Fruit fly (Drosophila melanogaster): Measurements from ENCODE around the gene Qtzl.

The Qtzl gene

DNA sequence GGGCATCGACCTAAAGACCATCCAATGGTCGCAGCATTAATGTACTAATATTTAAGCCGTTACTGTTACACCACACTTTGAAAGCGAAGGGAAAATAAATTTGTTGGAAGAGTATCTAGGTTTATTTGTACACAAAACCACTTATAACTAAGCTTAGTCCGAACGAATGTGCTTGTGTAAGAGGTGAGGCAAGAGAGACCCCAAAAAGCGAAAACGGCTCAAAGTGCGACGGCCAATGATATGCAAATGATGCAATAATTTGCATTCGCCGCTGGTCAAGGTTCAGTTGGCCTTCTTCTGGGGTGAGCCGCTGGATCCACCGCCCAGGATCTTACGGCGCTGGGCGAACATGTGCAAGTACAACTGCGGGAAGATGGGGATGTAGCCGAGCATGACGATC, 5.6 kb downstream of the Qtzl start:
- no peak for TF ChIP-seq insv (optimal IDR thresholded peaks at IDR 0.05)
- no peak for TF ChIP-seq ttk (optimal IDR thresholded peaks at IDR 0.05)
- TF ChIP-seq Sin3A (optimal IDR thresholded peaks at IDR 0.05): no peak
- no peak for TF ChIP-seq Myc (optimal IDR thresholded peaks at IDR 0.05)
- TF ChIP-seq h (optimal IDR thresholded peaks at IDR 0.05): no peak
- no peak for TF ChIP-seq psq (optimal IDR thresholded peaks at IDR 0.05)

DNA sequence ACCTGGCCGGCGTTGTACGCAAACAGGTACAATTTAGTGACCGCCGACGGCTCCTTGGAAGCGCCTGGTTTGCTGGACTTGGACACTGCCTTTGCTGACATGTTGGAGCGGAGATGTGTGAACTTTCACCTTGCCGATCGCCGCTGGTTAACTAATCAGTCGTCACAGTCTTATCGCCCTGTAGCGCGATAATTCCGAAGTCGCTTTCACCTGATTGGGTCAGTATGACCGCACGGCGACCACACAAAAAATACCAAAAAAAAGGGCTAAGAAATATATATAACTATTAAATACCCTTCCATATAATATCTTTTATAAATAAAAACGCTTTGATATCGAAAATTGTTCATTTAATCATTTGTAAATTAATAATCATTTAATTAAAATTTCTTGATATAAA, 6.5 kb downstream of the Qtzl start, which contains the start of gene Hacd1:
Gene Hacd1 (minus strand): TSS at position 216 of the 400 bp plus-strand sequence.
- no peak for TF ChIP-seq h (optimal IDR thresholded peaks at IDR 0.05)
- no peak for TF ChIP-seq insv (optimal IDR thresholded peaks at IDR 0.05)

DNA sequence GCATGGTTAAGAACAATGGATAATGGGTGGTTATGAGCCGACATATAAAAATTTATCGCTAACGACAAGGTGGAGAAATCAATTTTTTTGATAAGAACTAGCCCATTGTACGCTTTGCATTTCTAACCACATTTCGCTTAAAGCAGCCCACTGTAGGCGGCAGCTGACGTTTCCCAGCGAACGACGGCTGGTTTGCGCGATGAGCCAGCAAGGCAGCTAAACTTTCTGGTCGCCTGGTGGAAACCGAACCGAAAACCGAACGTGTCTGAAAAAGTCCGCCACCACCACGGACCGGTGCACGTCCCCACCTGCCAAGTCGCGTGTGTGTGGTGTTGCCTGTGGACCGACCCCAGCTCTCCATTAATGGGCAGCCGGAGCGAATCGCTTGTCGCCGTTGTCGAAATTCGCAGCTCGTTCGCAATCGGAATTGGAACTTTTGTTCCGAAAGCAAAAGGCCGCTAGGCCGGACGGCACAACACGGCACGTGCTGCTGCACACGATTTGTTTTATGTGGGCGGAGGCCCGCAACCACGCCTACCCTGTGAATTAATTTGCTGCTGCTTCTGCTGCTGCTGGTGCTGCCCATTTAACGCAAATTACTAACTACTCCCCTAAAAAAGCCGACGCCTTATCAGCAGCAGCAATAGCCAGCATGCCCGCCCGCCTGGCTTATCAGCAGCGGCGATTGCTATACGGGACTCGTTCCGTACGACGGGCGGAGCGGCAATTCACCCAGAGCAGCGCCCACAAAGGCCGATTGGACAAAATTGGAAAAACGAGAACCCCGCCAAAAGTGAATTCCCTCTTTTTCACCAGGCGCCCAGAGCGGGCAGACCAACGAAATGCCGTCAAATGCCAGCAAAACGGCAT, 7.6 kb downstream of the Qtzl start:
- TF ChIP-seq insv (optimal IDR thresholded peaks at IDR 0.05): no peak
- no peak for TF ChIP-seq h (optimal IDR thresholded peaks at IDR 0.05)
- TF ChIP-seq psq (optimal IDR thresholded peaks at IDR 0.05): no peak
- TF ChIP-seq Myc (optimal IDR thresholded peaks at IDR 0.05): no peak
- no peak for TF ChIP-seq Sin3A (optimal IDR thresholded peaks at IDR 0.05)
- TF ChIP-seq ttk (optimal IDR thresholded peaks at IDR 0.05): no peak

DNA sequence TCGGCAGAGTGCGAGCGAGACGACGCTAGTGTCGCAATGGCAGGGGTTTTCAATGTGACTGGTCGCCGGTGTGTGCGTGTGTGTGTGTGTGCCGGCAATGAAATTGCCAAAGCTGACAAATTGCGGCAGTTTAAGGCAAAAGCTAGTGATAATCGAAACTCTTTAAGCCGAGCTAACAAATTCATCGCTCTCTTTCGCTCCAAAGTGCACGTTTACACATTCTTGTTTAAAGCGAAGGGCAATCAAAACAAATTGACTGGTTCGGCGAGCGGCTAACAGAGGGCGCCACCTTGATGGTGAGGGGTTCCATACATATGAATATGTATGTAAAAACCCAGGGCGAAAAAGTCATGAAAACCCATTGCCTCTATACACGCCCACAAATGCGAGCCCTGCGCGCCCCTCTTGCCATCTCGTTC, 8.3 kb downstream of the Qtzl start:
- TF ChIP-seq h (optimal IDR thresholded peaks at IDR 0.05) (no peak), psq (optimal IDR thresholded peaks at IDR 0.05) (no peak), ttk (optimal IDR thresholded peaks at IDR 0.05) (no peak), Sin3A (optimal IDR thresholded peaks at IDR 0.05) (no peak), Myc (optimal IDR thresholded peaks at IDR 0.05) (no peak), insv (optimal IDR thresholded peaks at IDR 0.05) (no peak)

DNA sequence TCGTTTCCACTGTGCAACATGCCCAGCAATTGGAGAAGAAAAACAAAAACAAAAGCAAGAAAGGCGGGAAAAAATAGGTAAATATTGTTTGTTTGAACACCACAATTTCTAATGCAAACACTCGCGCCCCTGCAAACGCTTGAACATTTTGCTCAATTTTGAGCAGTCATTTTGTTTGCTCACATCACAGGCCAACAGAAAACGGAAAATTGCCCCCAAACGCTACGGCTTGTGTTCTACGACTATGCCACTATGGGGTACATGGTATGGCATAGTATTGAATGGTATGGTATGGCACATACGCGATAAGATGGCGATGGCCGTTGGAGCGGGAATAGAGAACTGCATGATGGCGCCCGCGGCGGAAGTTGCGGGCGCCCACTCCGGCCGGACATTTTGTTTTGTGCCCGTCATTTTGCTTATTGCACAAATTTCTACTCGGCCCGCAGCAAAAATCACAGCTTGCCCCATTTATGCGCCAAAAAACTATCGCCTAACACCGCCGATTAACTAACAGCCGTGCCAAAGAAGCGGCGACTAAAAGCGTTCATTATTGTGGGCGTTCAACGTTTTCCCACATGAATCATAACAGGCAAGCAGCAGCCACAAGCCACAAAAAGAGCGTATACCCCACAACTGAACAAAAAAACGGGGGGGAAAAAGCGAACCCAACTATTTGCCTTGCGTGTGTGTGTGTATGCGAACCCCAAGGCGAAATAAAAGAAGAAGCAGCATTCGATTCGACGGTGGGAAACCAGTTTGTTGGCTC, 8.9 kb downstream of the Qtzl start:
- TF ChIP-seq insv (optimal IDR thresholded peaks at IDR 0.05): no peak
- TF ChIP-seq h (optimal IDR thresholded peaks at IDR 0.05): no peak
- no peak for TF ChIP-seq Sin3A (optimal IDR thresholded peaks at IDR 0.05)
- TF ChIP-seq Myc (optimal IDR thresholded peaks at IDR 0.05): no peak
- TF ChIP-seq psq (optimal IDR thresholded peaks at IDR 0.05): no peak
- TF ChIP-seq ttk (optimal IDR thresholded peaks at IDR 0.05): no peak

DNA sequence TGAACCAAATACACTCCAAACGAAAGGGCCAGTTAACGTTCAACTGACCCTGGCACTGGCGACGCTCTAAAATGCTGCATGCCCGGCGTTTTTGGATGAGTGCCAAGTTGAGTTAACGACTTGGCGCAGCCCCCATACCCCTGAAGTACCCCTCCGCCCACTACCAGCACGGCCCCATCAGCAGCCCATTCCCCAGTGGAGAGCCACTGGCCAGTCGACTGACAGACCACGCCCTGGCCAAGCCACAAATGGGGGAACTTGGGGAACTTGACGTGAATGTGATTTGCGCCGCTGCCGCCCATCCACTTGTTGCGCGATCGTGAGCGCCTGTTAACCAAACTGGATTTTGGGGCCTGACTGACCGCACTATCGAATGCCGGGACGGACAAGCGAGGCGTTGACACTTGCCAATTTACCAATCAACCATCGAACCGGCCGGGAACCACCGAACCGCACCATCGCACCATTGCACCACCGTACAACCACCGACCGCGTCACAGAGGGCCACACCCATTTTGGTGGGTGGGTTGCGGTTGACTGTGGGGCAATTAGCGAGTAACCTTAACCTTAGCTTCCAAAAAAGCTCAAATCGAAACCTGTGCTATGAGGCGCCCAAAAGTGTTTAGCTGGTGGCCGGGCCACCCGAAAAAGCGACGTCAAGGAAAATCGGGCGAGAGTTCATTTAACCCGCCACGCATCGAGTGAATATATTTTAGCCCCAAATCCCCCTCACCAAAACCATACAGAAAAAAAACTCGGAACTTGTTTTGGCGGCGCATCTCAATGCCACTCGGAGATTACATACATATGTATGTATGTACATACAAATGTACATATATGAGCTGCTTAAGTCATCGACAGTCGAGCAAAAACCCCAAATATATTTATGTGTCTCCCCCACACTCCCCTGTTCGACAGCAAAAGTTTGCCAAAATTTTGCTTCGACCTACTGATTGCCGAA, 10.2 kb downstream of the Qtzl start:
- TF ChIP-seq ttk (optimal IDR thresholded peaks at IDR 0.05) (no peak), Sin3A (optimal IDR thresholded peaks at IDR 0.05) (no peak), insv (optimal IDR thresholded peaks at IDR 0.05) (no peak), Myc (optimal IDR thresholded peaks at IDR 0.05) (no peak), psq (optimal IDR thresholded peaks at IDR 0.05) (no peak), h (optimal IDR thresholded peaks at IDR 0.05) (no peak)

DNA sequence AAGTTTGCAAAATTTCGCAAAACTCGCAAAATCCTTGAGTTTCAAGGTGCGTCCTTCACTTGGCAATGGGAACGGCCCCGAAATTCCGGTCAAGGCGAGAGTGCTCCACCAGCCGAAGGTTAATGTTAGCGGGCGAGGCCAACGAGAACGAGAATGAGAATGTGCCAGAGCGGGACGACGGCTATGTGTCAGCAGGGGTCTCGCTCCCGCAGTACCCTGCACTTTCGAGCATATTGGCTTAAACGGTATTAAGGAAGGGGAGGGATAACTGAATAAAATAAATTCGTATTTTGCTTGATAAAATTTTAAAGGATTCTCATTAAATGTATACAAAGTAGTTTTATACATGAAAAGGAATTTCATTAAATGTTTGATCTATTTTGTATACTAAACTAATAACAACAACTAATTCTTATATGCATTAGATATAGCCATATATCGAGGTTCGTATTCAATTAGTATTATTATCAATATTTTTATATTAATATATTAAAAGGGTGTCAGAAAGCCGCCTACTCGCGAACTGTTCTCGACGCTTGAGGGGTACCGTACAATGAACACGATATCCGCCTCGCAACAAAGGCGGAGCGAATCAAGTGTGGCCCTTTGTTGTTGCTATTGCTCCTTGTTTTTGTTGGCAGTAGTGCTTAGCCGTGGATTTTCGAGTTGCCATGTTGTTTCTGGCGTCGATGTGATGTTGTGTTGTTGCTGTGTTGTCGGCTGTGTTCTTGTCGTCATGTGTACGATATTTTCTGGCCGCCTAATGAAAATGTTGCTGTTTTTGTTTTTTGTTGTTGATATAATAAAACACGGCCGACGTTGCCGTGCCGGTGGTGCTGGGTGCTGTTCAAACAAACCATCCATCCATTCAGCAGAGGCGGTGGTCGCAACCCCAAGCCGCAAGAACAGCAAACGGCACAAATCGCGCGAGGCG, 11.1 kb downstream of the Qtzl start:
- TF ChIP-seq psq (optimal IDR thresholded peaks at IDR 0.05) (no peak), h (optimal IDR thresholded peaks at IDR 0.05) (no peak), Myc (optimal IDR thresholded peaks at IDR 0.05) (no peak), Sin3A (optimal IDR thresholded peaks at IDR 0.05) (no peak), ttk (optimal IDR thresholded peaks at IDR 0.05) (no peak), insv (optimal IDR thresholded peaks at IDR 0.05) (no peak)

DNA sequence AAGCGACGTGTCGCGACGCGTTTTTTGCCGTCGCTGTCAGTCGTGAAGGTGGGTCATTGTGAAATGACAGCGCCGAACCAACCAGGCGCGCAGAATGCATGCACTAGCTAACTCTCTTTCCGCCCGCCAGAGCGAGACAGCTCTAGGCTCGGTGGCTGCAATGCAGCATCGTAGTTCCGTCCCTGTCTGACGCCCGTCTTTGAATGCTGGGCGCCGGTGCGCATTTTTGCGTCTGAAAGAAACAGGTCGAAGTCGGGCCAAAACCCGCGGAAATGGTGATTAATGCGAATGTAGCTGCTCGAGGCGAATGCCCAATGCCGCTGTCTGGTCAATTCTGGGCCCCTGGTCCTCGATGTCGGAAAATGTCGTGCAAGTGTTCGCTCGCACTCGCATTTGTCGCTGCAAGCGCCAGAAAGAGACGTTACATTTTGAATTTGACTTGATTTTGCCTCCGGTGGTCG, 11.8 kb downstream of the Qtzl start:
- TF ChIP-seq Sin3A (optimal IDR thresholded peaks at IDR 0.05): no peak
- no peak for TF ChIP-seq Myc (optimal IDR thresholded peaks at IDR 0.05)
- no peak for TF ChIP-seq psq (optimal IDR thresholded peaks at IDR 0.05)
- TF ChIP-seq h (optimal IDR thresholded peaks at IDR 0.05): no peak
- TF ChIP-seq insv (optimal IDR thresholded peaks at IDR 0.05): no peak
- TF ChIP-seq ttk (optimal IDR thresholded peaks at IDR 0.05): no peak

DNA sequence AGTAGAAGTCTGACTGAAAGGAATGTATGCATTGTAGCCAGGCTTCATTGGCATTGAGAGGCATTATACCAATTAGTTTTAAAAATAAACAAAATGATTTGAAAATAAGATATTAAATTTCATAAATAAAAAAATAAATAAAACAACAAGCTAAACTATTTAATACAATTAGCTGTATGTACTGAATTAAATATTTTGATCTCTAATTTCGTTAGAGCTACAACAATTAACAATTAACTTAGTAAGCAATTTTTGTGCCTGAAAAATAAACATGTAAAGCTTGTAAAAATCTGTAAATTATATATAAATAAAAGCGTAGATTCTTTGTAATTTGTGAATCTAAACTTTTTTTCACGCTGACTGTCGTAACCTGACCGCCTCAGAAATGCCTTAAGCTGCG, 12.3 kb downstream of the Qtzl start, which contains the start of gene Rh5:
Gene Rh5 (plus strand): TSS at position 301 of the 400 bp plus-strand sequence.
- TF ChIP-seq ttk (optimal IDR thresholded peaks at IDR 0.05) (no peak), Myc (optimal IDR thresholded peaks at IDR 0.05) (no peak), h (optimal IDR thresholded peaks at IDR 0.05) (no peak), Sin3A (optimal IDR thresholded peaks at IDR 0.05) (no peak), insv (optimal IDR thresholded peaks at IDR 0.05) (no peak), psq (optimal IDR thresholded peaks at IDR 0.05) (no peak)

DNA sequence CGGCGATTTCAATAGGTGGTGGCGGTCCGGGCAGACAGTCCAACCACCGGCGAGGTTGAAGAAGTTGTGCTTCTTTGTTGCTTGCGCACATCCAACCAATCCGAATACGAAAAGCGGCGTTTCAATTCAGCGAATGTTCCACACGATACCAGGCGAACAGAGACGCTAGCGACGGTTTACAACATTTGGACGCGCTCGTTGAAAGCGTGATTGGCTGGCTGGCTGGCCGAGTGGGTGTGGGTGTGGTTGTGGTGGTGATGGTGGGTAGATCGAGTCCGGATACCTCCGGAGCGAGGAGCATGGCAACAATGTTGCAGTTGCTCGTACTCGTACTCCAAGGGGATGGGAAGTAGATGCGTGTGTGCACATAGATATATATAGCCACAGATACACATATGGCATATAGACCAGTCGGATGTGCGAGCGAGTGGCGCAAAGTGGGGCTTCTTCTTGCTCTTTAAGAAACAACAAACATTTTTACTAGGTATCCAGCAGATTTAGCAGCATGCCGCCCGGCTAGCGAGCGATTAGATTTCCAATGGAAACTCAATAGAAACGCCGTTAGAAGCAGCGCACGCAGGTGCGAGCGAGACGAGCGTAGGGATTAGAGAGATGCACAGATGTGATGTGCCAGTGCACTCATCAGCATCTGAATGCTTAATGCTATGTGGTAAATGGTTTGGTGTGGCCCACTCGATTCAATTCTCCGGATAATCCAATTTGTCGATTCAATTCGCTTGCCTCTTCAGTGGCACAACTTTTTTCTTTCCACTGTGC, 14.7 kb downstream of the Qtzl start:
- TF ChIP-seq Sin3A (optimal IDR thresholded peaks at IDR 0.05) (no peak), psq (optimal IDR thresholded peaks at IDR 0.05) (no peak), ttk (optimal IDR thresholded peaks at IDR 0.05) (no peak), insv (optimal IDR thresholded peaks at IDR 0.05) (no peak), h (optimal IDR thresholded peaks at IDR 0.05) (no peak), Myc (optimal IDR thresholded peaks at IDR 0.05) (no peak)
